Worm (Caenorhabditis elegans) whole organism, mixed stage, embryonic: ENCODE data around the gene tbc-6.

Source experiments
- M03D4.4 ChIP-seq: sonication (generic microtip); optimal IDR thresholded peaks from 2 replicates; lab custom pipeline; 2017; ENCODE audit warnings: mild to moderate bottlenecking, missing genetic modification characterization, missing compliant biosample characterization
- blmp-1 ChIP-seq: fragments of 150-350 bp; optimal IDR thresholded peaks from 2 replicates; lab custom pipeline; 2014; ENCODE audit warnings: missing biosample characterization, missing genetic modification characterization
- ceh-39 ChIP-seq: fragments of 150-350 bp; optimal IDR thresholded peaks from 2 replicates; lab custom pipeline; 2014; ENCODE audit warnings: missing biosample characterization, missing genetic modification characterization
- ceh-83 ChIP-seq: fragments of 200-800 bp; sonication (Bioruptor generic); optimal IDR thresholded peaks from 2 replicates; lab custom pipeline; 2018; ENCODE audit warnings: mild to moderate bottlenecking, missing genetic modification characterization, missing compliant biosample characterization
- ces-1 ChIP-seq: fragments of 150-350 bp; optimal IDR thresholded peaks from 2 replicates; lab custom pipeline; 2014; ENCODE audit warnings: missing biosample characterization, missing genetic modification reagents, missing genetic modification characterization
- cnd-1 ChIP-seq: fragments of 200-800 bp; sonication (Bioruptor generic); optimal IDR thresholded peaks from 2 replicates; lab custom pipeline; 2018; ENCODE audit warnings: mild to moderate bottlenecking, missing genetic modification characterization, missing compliant biosample characterization
- elt-1 ChIP-seq: sonication (generic microtip); optimal IDR thresholded peaks from 2 replicates; lab custom pipeline; 2017; ENCODE audit warnings: missing genetic modification characterization, mild to moderate bottlenecking, missing compliant biosample characterization, antibody characterized with exemption, moderate library complexity, borderline replicate concordance; ENCODE audit not compliant: insufficient read depth
- elt-3 ChIP-seq: fragments of 150-350 bp; optimal IDR thresholded peaks from 2 replicates; lab custom pipeline; 2014; ENCODE audit warnings: missing biosample characterization, missing genetic modification characterization
- flh-1 ChIP-seq: fragments of 200-800 bp; sonication (Bioruptor generic); optimal IDR thresholded peaks from 2 replicates; lab custom pipeline; 2018; ENCODE audit warnings: mild to moderate bottlenecking, missing genetic modification characterization, moderate library complexity, missing compliant biosample characterization
- ham-2 ChIP-seq: fragments of 200-800 bp; sonication (Bioruptor generic); optimal IDR thresholded peaks from 2 replicates; lab custom pipeline; 2018; ENCODE audit warnings: mild to moderate bottlenecking, missing genetic modification characterization, missing compliant biosample characterization
- hlh-1 ChIP-seq: fragments of 150-350 bp; optimal IDR thresholded peaks from 2 replicates; lab custom pipeline; 2014; ENCODE audit warnings: missing biosample characterization, missing genetic modification reagents, missing genetic modification characterization
- lin-13 ChIP-seq: fragments of 150-350 bp; optimal IDR thresholded peaks from 2 replicates; lab custom pipeline; 2014; ENCODE audit warnings: missing biosample characterization, missing genetic modification characterization
- lin-32 ChIP-seq: fragments of 200-800 bp; sonication (Bioruptor generic); optimal IDR thresholded peaks from 2 replicates; lab custom pipeline; 2018; ENCODE audit warnings: mild to moderate bottlenecking, missing genetic modification characterization, missing compliant biosample characterization
- mab-5 ChIP-seq: fragments of 150-350 bp; optimal IDR thresholded peaks from 2 replicates; lab custom pipeline; 2014; ENCODE audit warnings: missing biosample characterization, missing genetic modification characterization
- mep-1 ChIP-seq: fragments of 150-350 bp; optimal IDR thresholded peaks from 2 replicates; lab custom pipeline; 2017; ENCODE audit warnings: missing biosample characterization, missing genetic modification reagents, missing genetic modification characterization, inconsistent platforms
- mls-2 ChIP-seq: sonication (generic microtip); optimal IDR thresholded peaks from 2 replicates; lab custom pipeline; 2016; ENCODE audit warnings: mild to moderate bottlenecking, missing genetic modification characterization, moderate library complexity, missing compliant biosample characterization
- nhr-12 ChIP-seq: fragments of 150-350 bp; optimal IDR thresholded peaks from 2 replicates; lab custom pipeline; 2014; ENCODE audit warnings: missing biosample characterization, missing genetic modification characterization
- nhr-2 ChIP-seq: fragments of 150-350 bp; optimal IDR thresholded peaks from 2 replicates; lab custom pipeline; 2014; ENCODE audit warnings: missing biosample characterization, missing genetic modification characterization
- nhr-237 ChIP-seq: fragments of 150-350 bp; optimal IDR thresholded peaks from 2 replicates; lab custom pipeline; 2014; ENCODE audit warnings: missing biosample characterization, missing genetic modification characterization
- nhr-28 ChIP-seq: fragments of 150-350 bp; optimal IDR thresholded peaks from 2 replicates; lab custom pipeline; 2014; ENCODE audit warnings: missing biosample characterization, missing genetic modification characterization
- pha-4 ChIP-seq: fragments of 150-350 bp; optimal IDR thresholded peaks from 2 replicates; lab custom pipeline; 2018; ENCODE audit warnings: missing biosample characterization, missing genetic modification reagents, missing genetic modification characterization
- sem-2 ChIP-seq: fragments of 200-800 bp; sonication (Bioruptor generic); optimal IDR thresholded peaks from 2 replicates; lab custom pipeline; 2018; ENCODE audit warnings: mild to moderate bottlenecking, missing genetic modification characterization, missing compliant biosample characterization
- snpc-4 ChIP-seq: fragments of 150-350 bp; optimal IDR thresholded peaks from 2 replicates; lab custom pipeline; 2014; ENCODE audit warnings: missing biosample characterization, missing genetic modification characterization
- sptf-1 ChIP-seq: sonication (generic microtip); optimal IDR thresholded peaks from 2 replicates; lab custom pipeline; 2017; ENCODE audit warnings: mild to moderate bottlenecking, missing genetic modification characterization, moderate library complexity, missing compliant biosample characterization
- tbx-8 ChIP-seq: fragments of 200-800 bp; sonication (Bioruptor generic); optimal IDR thresholded peaks from 2 replicates; lab custom pipeline; 2018; ENCODE audit warnings: mild to moderate bottlenecking, missing genetic modification characterization, moderate library complexity, missing compliant biosample characterization
- unc-120 ChIP-seq: sonication (generic microtip); optimal IDR thresholded peaks from 2 replicates; lab custom pipeline; 2017; ENCODE audit warnings: missing genetic modification characterization, missing compliant biosample characterization; ENCODE audit not compliant: poor library complexity, severe bottlenecking
- unc-62 ChIP-seq: fragments of 150-350 bp; optimal IDR thresholded peaks from 2 replicates; lab custom pipeline; 2014; ENCODE audit warnings: missing biosample characterization, missing genetic modification reagents, missing genetic modification characterization
- zip-8 ChIP-seq: fragments of 150-350 bp; optimal IDR thresholded peaks from 2 replicates; lab custom pipeline; 2014; ENCODE audit warnings: missing biosample characterization, missing genetic modification characterization
- ztf-11 ChIP-seq: fragments of 150-350 bp; optimal IDR thresholded peaks from 2 replicates; lab custom pipeline; 2014; ENCODE audit warnings: missing biosample characterization, missing genetic modification characterization

Gene tbc-6

ce11 chrII:6829108-6829507 is 18.8 kb upstream of the tbc-6 start:
- no peak for TF ChIP-seq M03D4.4 (tag; lab: Kevin White, UChicago)
- peak; percentile 64 for TF ChIP-seq ham-2
- peak; percentile 30 for TF ChIP-seq pha-4
- TF ChIP-seq ces-1 (GFP tag; lab: Kevin White, UChicago) = peak; percentile 55
- TF ChIP-seq unc-62 (GFP tag; lab: Kevin White, UChicago) = peak; percentile 87
- TF ChIP-seq elt-1 (tag; lab: Kevin White, UChicago) = peak; percentile 11
- no peak for TF ChIP-seq cnd-1 (tag; lab: Kevin White, UChicago)
- peak; percentile 84 for TF ChIP-seq blmp-1
- no peak for TF ChIP-seq mab-5 (tag; lab: Kevin White, UChicago)

ce11 chrII:6830012-6830411 is 17.9 kb upstream of the tbc-6 start:
- TF ChIP-seq ces-1 (GFP tag; lab: Kevin White, UChicago) (no peak), snpc-4 (tag; lab: Kevin White, UChicago) (no peak), unc-62 (GFP tag; lab: Kevin White, UChicago) (peak; percentile 32), sem-2 (GFP tag; lab: Kevin White, UChicago) (no peak)

- TF ChIP-seq mep-1 (peak; percentile 35), sem-2 (GFP tag; lab: Kevin White, UChicago) (no peak), lin-32 (GFP tag; lab: Kevin White, UChicago) (no peak), mls-2 (tag; lab: Kevin White, UChicago) (peak; percentile 29), ceh-39 (tag; lab: Kevin White, UChicago) (no peak), lin-13 (tag; lab: Kevin White, UChicago) (no peak), ztf-11 (tag; lab: Kevin White, UChicago) (peak; percentile 7), nhr-12 (tag; lab: Kevin White, UChicago) (no peak), mab-5 (tag; lab: Kevin White, UChicago) (no peak), nhr-2 (tag; lab: Kevin White, UChicago) (peak; percentile 64), elt-3 (tag; lab: Kevin White, UChicago) (no peak), ces-1 (GFP tag; lab: Kevin White, UChicago) (no peak), elt-1 (tag; lab: Kevin White, UChicago) (no peak), ham-2 (peak; percentile 72), M03D4.4 (tag; lab: Kevin White, UChicago) (no peak), sptf-1 (tag; lab: Kevin White, UChicago) (no peak), ceh-83 (no peak), zip-8 (tag; lab: Kevin White, UChicago) (no peak), nhr-28 (tag; lab: Kevin White, UChicago) (no peak), cnd-1 (tag; lab: Kevin White, UChicago) (peak; percentile 62), nhr-237 (tag; lab: Kevin White, UChicago) (no peak), hlh-1 (tag; lab: Kevin White, UChicago) (no peak), unc-120 (tag; lab: Kevin White, UChicago) (no peak)
Measured at ce11 chrII:6830923-6831322, 17.0 kb upstream of the tbc-6 start.

ce11 chrII:6831531-6832201 is 16.3 kb upstream of the tbc-6 start:
- TF ChIP-seq pha-4 (peak; percentile 56), unc-62 (GFP tag; lab: Kevin White, UChicago) (peak; percentile 24), sptf-1 (tag; lab: Kevin White, UChicago) (peak; percentile 44), ceh-83 (peak; percentile 55), mep-1 (peak; percentile 17), nhr-12 (tag; lab: Kevin White, UChicago) (no peak), elt-1 (tag; lab: Kevin White, UChicago) (peak; percentile 1), nhr-2 (tag; lab: Kevin White, UChicago) (peak; percentile 93), flh-1 (no peak)

- no peak for TF ChIP-seq pha-4
- no peak for TF ChIP-seq tbx-8 (GFP tag; lab: Kevin White, UChicago)
- peak; percentile 29 for TF ChIP-seq ces-1 (GFP tag; lab: Kevin White, UChicago)
- TF ChIP-seq ceh-83 = no peak
Measured at ce11 chrII:6832207-6832606, 15.7 kb upstream of the tbc-6 start.
